Fruit fly (Drosophila melanogaster): ENCODE results near the gene Itpr.
A peak's percentile ranks its signal among the peaks of the same experiment; 100 is the strongest.

The Itpr gene

DNA sequence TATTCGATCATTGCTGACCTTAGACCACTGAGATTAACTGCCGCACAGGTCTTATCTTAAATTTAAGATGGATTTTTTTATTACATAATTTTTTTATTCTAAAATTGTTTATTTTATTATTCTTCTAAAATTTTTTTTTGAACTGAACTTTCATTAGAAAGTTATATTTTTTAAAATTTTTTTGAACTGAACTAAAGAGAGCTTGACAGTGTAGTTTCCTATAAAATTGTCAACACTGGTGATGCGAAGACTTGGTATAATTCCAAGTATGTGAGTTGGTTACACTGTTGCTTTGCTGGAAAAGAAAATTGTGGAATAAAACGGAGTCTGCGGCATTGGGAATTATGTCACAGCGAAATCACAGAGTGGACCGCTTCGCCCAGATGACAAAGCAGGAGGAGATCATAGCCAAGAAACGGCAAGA, 31.6 kb upstream of the Itpr start, which contains the start of gene CG31550 (continued):
- TF ChIP-seq CG10431 (GFP tag; optimal IDR thresholded peaks at IDR 0.05) = no peak
- peak; percentile 39 for TF ChIP-seq pho (GFP tag; optimal IDR thresholded peaks at IDR 0.05)
- TF ChIP-seq CG8290 (GFP tag; optimal IDR thresholded peaks at IDR 0.05) = peak; percentile 67
- no peak for TF ChIP-seq CG8290 (tag; optimal IDR thresholded peaks at IDR 0.05)
- TF ChIP-seq Hr51 (GFP tag; optimal IDR thresholded peaks at IDR 0.05) = peak; percentile 53 to 72
- no peak for TF ChIP-seq CG12769 (tag; optimal IDR thresholded peaks at IDR 0.05)
- no peak for TF ChIP-seq Hr78 (GFP tag; optimal IDR thresholded peaks at IDR 0.05)
- TF ChIP-seq CG10209 (GFP tag; optimal IDR thresholded peaks at IDR 0.05) = peak; percentile 60
- TF ChIP-seq gfzf (GFP tag; optimal IDR thresholded peaks at IDR 0.05) = peak; percentile 71
- TF ChIP-seq hkb (optimal IDR thresholded peaks at IDR 0.05) = no peak
- peak; percentile 69 for TF ChIP-seq hkb (GFP tag; IDR thresholded peaks at IDR 0.05)
- 0 out of 2 replicates have a peak, but pooled peaks have one; percentile 55 for TF ChIP-seq CG7372 (GFP tag; IDR thresholded peaks at IDR 0.05)
- TF ChIP-seq CG12391 (tag; optimal IDR thresholded peaks at IDR 0.05) = peak; percentile 82
- peak; percentile 27; the same call in 1 of the 2 replicates for TF ChIP-seq danr (GFP tag; IDR thresholded peaks at IDR 0.05)
- TF ChIP-seq Dek (tag; optimal IDR thresholded peaks at IDR 0.05) = peak; percentile 63
- peak; percentile 70 for TF ChIP-seq CG11247 (GFP tag; IDR thresholded peaks at IDR 0.05)
- peak; percentile 18 for TF ChIP-seq CG1792 (GFP tag; optimal IDR thresholded peaks at IDR 0.05)
- peak; percentile 77 for TF ChIP-seq CG9727 (GFP tag; optimal IDR thresholded peaks at IDR 0.05)
- TF ChIP-seq CG30403 (GFP tag; optimal IDR thresholded peaks at IDR 0.05) = peak; percentile 78
- TF ChIP-seq CG32767 (GFP tag; IDR thresholded peaks at IDR 0.05) = peak; percentile 57; the same call in 1 of the 2 replicates
- peak; percentile 72 for TF ChIP-seq Ada2b (GFP tag; IDR thresholded peaks at IDR 0.05)
- TF ChIP-seq Med (GFP tag) = peak; percentile 79
- TF ChIP-seq corto (GFP tag; optimal IDR thresholded peaks at IDR 0.05) = no peak
- no peak for TF ChIP-seq CG12299 (tag; optimal IDR thresholded peaks at IDR 0.05)
- no peak for TF ChIP-seq Sry-δ (GFP tag; optimal IDR thresholded peaks at IDR 0.05)
- peak; percentile 72 for TF ChIP-seq CG14441 (GFP tag; IDR thresholded peaks at IDR 0.05)
- TF ChIP-seq B-H2 (GFP tag; optimal IDR thresholded peaks at IDR 0.05) = peak; percentile 44
- TF ChIP-seq CG17359 (tag; optimal IDR thresholded peaks at IDR 0.05) = peak; percentile 72
- peak; percentile 91 for TF ChIP-seq Ets65A (GFP tag)
- no peak for TF ChIP-seq slou (GFP tag; optimal IDR thresholded peaks at IDR 0.05)
- 0 out of 3 replicates have a peak, but pooled peaks have one; percentile 44 for TF ChIP-seq gce (GFP tag; IDR thresholded peaks at IDR 0.05)
- TF ChIP-seq trem (tag; optimal IDR thresholded peaks at IDR 0.05) = peak; percentile 60
- TF ChIP-seq shn (GFP tag; optimal IDR thresholded peaks at IDR 0.05) = peak; percentile 45
- TF ChIP-seq B-H1 (GFP tag; IDR thresholded peaks at IDR 0.05) = peak; percentile 60
- TF ChIP-seq Side (GFP tag; optimal IDR thresholded peaks at IDR 0.05) = peak; percentile 27
- TF ChIP-seq CG34422 (GFP tag; IDR thresholded peaks at IDR 0.05) = peak; percentile 67; the same call in 1 of the 3 replicates
- TF ChIP-seq CG15696 (tag; optimal IDR thresholded peaks at IDR 0.05) = peak; percentile 63
- TF ChIP-seq CG9609 (GFP tag; optimal IDR thresholded peaks at IDR 0.05) = peak; percentile 42
- peak; percentile 71 for TF ChIP-seq CG6689 (GFP tag; IDR thresholded peaks at IDR 0.05)
- peak; percentile 44 for TF ChIP-seq Fer2 (tag; optimal IDR thresholded peaks at IDR 0.05)
- peak in 1 of 3 experiments; percentile 65 for TF ChIP-seq lola (GFP tag; optimal IDR thresholded peaks at IDR 0.05)
- TF ChIP-seq trh (GFP tag; optimal IDR thresholded peaks at IDR 0.05) = peak; percentile 39
- TF ChIP-seq slp2 (GFP tag; optimal IDR thresholded peaks at IDR 0.05) = peak; percentile 20
- TF ChIP-seq Oli (tag; optimal IDR thresholded peaks at IDR 0.05) = peak; percentile 43
- TF ChIP-seq maf-S (GFP tag; optimal IDR thresholded peaks at IDR 0.05) = peak; percentile 21
- TF ChIP-seq scrt (GFP tag; optimal IDR thresholded peaks at IDR 0.05) = no peak
- TF ChIP-seq CG12659 (GFP tag; optimal IDR thresholded peaks at IDR 0.05) = peak; percentile 76
- peak; percentile 59; the same call in 2 of the 3 replicates for TF ChIP-seq CG7357 (GFP tag; IDR thresholded peaks at IDR 0.05)
- TF ChIP-seq CG3281 (GFP tag; optimal IDR thresholded peaks at IDR 0.05) = peak; percentile 52
- TF ChIP-seq Mad (GFP tag; optimal IDR thresholded peaks at IDR 0.05) = peak; percentile 6
- TF ChIP-seq Atf-2 (GFP tag; optimal IDR thresholded peaks at IDR 0.05) = peak; percentile 9
